Fruit fly (Drosophila melanogaster): ENCODE results near the gene Stt3A.

Gene Stt3A

DNA sequence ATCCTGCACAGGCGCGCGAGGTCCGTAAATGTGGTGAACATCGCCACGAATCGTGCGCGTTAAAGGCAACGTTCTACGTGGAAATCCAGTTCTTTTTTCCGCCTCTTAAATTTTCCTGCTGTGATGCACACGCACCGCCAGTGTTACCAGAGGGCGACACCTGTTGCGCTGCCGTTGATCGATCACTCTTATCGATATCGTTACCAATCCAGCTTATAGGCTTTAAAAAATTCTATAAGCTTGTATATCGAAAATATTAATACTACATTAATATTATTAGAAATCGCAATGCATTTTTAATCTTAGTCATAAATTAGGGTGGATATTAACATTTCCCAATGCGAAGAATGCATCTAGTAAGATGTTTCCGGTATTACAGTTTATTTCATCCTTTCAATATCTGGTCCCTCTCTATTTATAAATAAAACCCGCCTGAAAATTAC, 21.9 kb downstream of the Stt3A start, which contains the start of gene CG1529 (continued):
- no peak for TF ChIP-seq CG3847 (GFP tag; IDR thresholded peaks at IDR 0.05)
- TF ChIP-seq CG4360 (GFP tag; IDR thresholded peaks at IDR 0.05), result no peak
- TF ChIP-seq C15 (GFP tag; IDR thresholded peaks at IDR 0.05), result no peak
- TF ChIP-seq NK7.1 (GFP tag; optimal IDR thresholded peaks at IDR 0.05), result no peak
- TF ChIP-seq CG17361 (GFP tag; IDR thresholded peaks at IDR 0.05), result no peak
- TF ChIP-seq H15 (GFP tag; IDR thresholded peaks at IDR 0.05), result no peak
- TF ChIP-seq pho (GFP tag; optimal IDR thresholded peaks at IDR 0.05), result no peak
- TF ChIP-seq Pdp1 (GFP tag; optimal IDR thresholded peaks at IDR 0.05), result no peak
- TF ChIP-seq cas (GFP tag; IDR thresholded peaks at IDR 0.05), result no peak
- peak; percentile 77 for TF ChIP-seq E2f2 (GFP tag; IDR thresholded peaks at IDR 0.05)
- no peak for TF ChIP-seq lbe (GFP tag; optimal IDR thresholded peaks at IDR 0.05)
- no peak for TF ChIP-seq kni (GFP tag; optimal IDR thresholded peaks at IDR 0.05)
- no peak for TF ChIP-seq CG1792 (GFP tag; optimal IDR thresholded peaks at IDR 0.05)
- TF ChIP-seq dati (GFP tag; IDR thresholded peaks at IDR 0.05), result no peak
- TF ChIP-seq CG34224 (GFP tag; IDR thresholded peaks at IDR 0.05; ENCODE audit: partially characterized antibody), result peak; percentile 45; the same call in 2 of the 3 replicates
- TF ChIP-seq Nf-YB (GFP tag; optimal IDR thresholded peaks at IDR 0.05), result no peak
- TF ChIP-seq Hr3 (GFP tag; optimal IDR thresholded peaks at IDR 0.05), result no peak
- TF ChIP-seq ato (GFP tag; IDR thresholded peaks at IDR 0.05; ENCODE audit: partially characterized antibody), result no peak
- no peak for TF ChIP-seq Camta (GFP tag; optimal IDR thresholded peaks at IDR 0.05)
- no peak for TF ChIP-seq Sox100B (GFP tag; optimal IDR thresholded peaks at IDR 0.05)
- TF ChIP-seq D19A (tag; optimal IDR thresholded peaks at IDR 0.05), result no peak
- no peak for TF ChIP-seq hb (GFP tag; IDR thresholded peaks at IDR 0.05; ENCODE audit: partially characterized antibody)
- no peak for TF ChIP-seq HLH3B (GFP tag; IDR thresholded peaks at IDR 0.05)
- TF ChIP-seq CG15269 (tag; optimal IDR thresholded peaks at IDR 0.05), result no peak
- TF ChIP-seq CG11085 (GFP tag; IDR thresholded peaks at IDR 0.05), result no peak
- peak; percentile 70 for TF ChIP-seq MBD-R2 (GFP tag; IDR thresholded peaks at IDR 0.05)
- TF ChIP-seq Dref (GFP tag; IDR thresholded peaks at IDR 0.05), result peak; percentile 64
- no peak for TF ChIP-seq Doc2 (GFP tag; IDR thresholded peaks at IDR 0.05)
- no peak for TF ChIP-seq CkIIα-i1 (GFP tag; IDR thresholded peaks at IDR 0.05)
- peak; percentile 53 for TF ChIP-seq inv (GFP tag; IDR thresholded peaks at IDR 0.05; ENCODE audit: partially characterized antibody)
- TF ChIP-seq CG12104 (GFP tag; optimal IDR thresholded peaks at IDR 0.05), result no peak
- TF ChIP-seq Lim3 (GFP tag; IDR thresholded peaks at IDR 0.05), result no peak
- no peak for TF ChIP-seq CG1602 (GFP tag; optimal IDR thresholded peaks at IDR 0.05)
- TF ChIP-seq az2 (GFP tag; optimal IDR thresholded peaks at IDR 0.05), result no peak
- TF ChIP-seq lmd (GFP tag; IDR thresholded peaks at IDR 0.05), result no peak
- no peak for TF ChIP-seq ranshi (GFP tag; IDR thresholded peaks at IDR 0.05)
- no peak for TF ChIP-seq CG4282 (GFP tag; optimal IDR thresholded peaks at IDR 0.05)
- TF ChIP-seq eve (GFP tag; optimal IDR thresholded peaks at IDR 0.05), result no peak
- no peak for TF ChIP-seq CG16779 (GFP tag; IDR thresholded peaks at IDR 0.05)
- no peak for TF ChIP-seq zfh1 (GFP tag; IDR thresholded peaks at IDR 0.05)
- TF ChIP-seq pzg (GFP tag; optimal IDR thresholded peaks at IDR 0.05), result peak; percentile 48
- TF ChIP-seq hbn (GFP tag; IDR thresholded peaks at IDR 0.05; ENCODE audit: partially characterized antibody), result 0 out of 2 replicates have a peak, but pooled peaks have one; percentile 27
- TF ChIP-seq ase (GFP tag; IDR thresholded peaks at IDR 0.05), result no peak
- TF ChIP-seq CHES-1-like (GFP tag; optimal IDR thresholded peaks at IDR 0.05), result no peak
- TF ChIP-seq GATAe (GFP tag; conservative IDR thresholded peaks at IDR 0.05), result no peak
- TF ChIP-seq CG17359 (tag; optimal IDR thresholded peaks at IDR 0.05), result no peak
- TF ChIP-seq h (optimal IDR thresholded peaks at IDR 0.05), result no peak
- no peak for TF ChIP-seq E2f1 (GFP tag; IDR thresholded peaks at IDR 0.05)
- TF ChIP-seq zf30C (GFP tag; optimal IDR thresholded peaks at IDR 0.05), result no peak
- 0 out of 3 replicates have a peak, but pooled peaks have one; percentile 43 for TF ChIP-seq Opbp (GFP tag; IDR thresholded peaks at IDR 0.05; ENCODE audit: partially characterized antibody)
- no peak for TF ChIP-seq ap (GFP tag; IDR thresholded peaks at IDR 0.05)
- no peak for TF ChIP-seq CG14441 (GFP tag; IDR thresholded peaks at IDR 0.05)
- TF ChIP-seq crc (GFP tag; optimal IDR thresholded peaks at IDR 0.05), result no peak
